Worm (Caenorhabditis elegans) whole organism, L4 larva: Measurements from ENCODE around the gene sym-3.

Source experiments
- F10B5.3 ChIP-seq: sonication (generic microtip); optimal IDR thresholded peaks from 2 replicates; lab custom pipeline; 2016; ENCODE audit warnings: mild to moderate bottlenecking, missing genetic modification characterization, missing compliant biosample characterization
- F44E2.7 ChIP-seq: fragments of 200-800 bp; sonication (Bioruptor generic); IDR thresholded peaks from 2 replicates; pipeline ENCODE4 v2.1.2; 2022; ENCODE audit warnings: missing genetic modification characterization, missing compliant biosample characterization
- aly-2 ChIP-seq: sonication (generic microtip); optimal IDR thresholded peaks from 2 replicates; lab custom pipeline; 2018; ENCODE audit warnings: missing biosample characterization, missing genetic modification characterization
- attf-4 ChIP-seq: sonication (generic microtip); optimal IDR thresholded peaks from 3 replicates; lab custom pipeline; 2017; ENCODE audit warnings: missing biosample characterization, missing genetic modification characterization
- ceh-62 ChIP-seq: sonication (generic microtip); optimal IDR thresholded peaks from 2 replicates; lab custom pipeline; 2017; ENCODE audit warnings: missing biosample characterization, missing genetic modification characterization
- daf-19 ChIP-seq: fragments of 200-800 bp; sonication (Bioruptor generic); conservative IDR thresholded peaks from 2 replicates; pipeline ENCODE4 v1.3.6; 2022; ENCODE audit warnings: missing genetic modification characterization, missing compliant biosample characterization
- dve-1 ChIP-seq: sonication (generic microtip); optimal IDR thresholded peaks from 2 replicates; lab custom pipeline; 2017; ENCODE audit warnings: antibody characterized with exemption, mild to moderate bottlenecking, missing genetic modification characterization, missing compliant biosample characterization; ENCODE audit not compliant: insufficient read depth
- hlh-11 ChIP-seq: fragments of 200-800 bp; sonication (Bioruptor generic); optimal IDR thresholded peaks from 2 replicates; lab custom pipeline; 2018; ENCODE audit warnings: mild to moderate bottlenecking, missing genetic modification characterization, missing compliant biosample characterization
- mep-1 ChIP-seq: fragments of 150-350 bp; sonication (generic microtip); optimal IDR thresholded peaks from 3 replicates; lab custom pipeline; 2014; ENCODE audit warnings: missing biosample characterization, missing genetic modification characterization
- mxl-3 ChIP-seq: fragments of 200-800 bp; sonication (Bioruptor generic); optimal IDR thresholded peaks from 2 replicates; lab custom pipeline; 2018; ENCODE audit warnings: mild to moderate bottlenecking, missing genetic modification characterization, missing compliant biosample characterization
- nhr-102 ChIP-seq: sonication (generic microtip); optimal IDR thresholded peaks from 2 replicates; lab custom pipeline; 2016; ENCODE audit warnings: mild to moderate bottlenecking, missing genetic modification characterization, moderate library complexity, missing compliant biosample characterization
- nhr-25 ChIP-seq: sonication (generic microtip); optimal IDR thresholded peaks from 2 replicates; lab custom pipeline; 2017; ENCODE audit warnings: missing genetic modification characterization, mild to moderate bottlenecking, missing compliant biosample characterization, antibody characterized with exemption, moderate library complexity, borderline replicate concordance; ENCODE audit not compliant: insufficient read depth
- nhr-41 ChIP-seq: fragments of 200-800 bp; sonication (Bioruptor generic); IDR thresholded peaks from 2 replicates; pipeline ENCODE4 v1.3.6; 2022; ENCODE audit warnings: missing genetic modification reagents, missing genetic modification characterization, missing compliant biosample characterization
- saeg-2 ChIP-seq: fragments of 200-800 bp; sonication (Bioruptor generic); IDR thresholded peaks from 2 replicates; pipeline ENCODE4 v1.3.6; 2022; ENCODE audit warnings: missing genetic modification reagents, missing genetic modification characterization, missing compliant biosample characterization
- sdz-12 ChIP-seq: fragments of 200-800 bp; sonication (Bioruptor generic); optimal IDR thresholded peaks from 2 replicates; lab custom pipeline; 2018; ENCODE audit warnings: mild to moderate bottlenecking, missing genetic modification characterization, missing compliant biosample characterization
- skn-1 ChIP-seq: fragments of 150-350 bp; optimal IDR thresholded peaks from 2 replicates; lab custom pipeline; 2014; ENCODE audit warnings: missing biosample characterization, missing genetic modification characterization
- unc-39 ChIP-seq: sonication (generic microtip); optimal IDR thresholded peaks from 2 replicates; lab custom pipeline; 2017; ENCODE audit warnings: missing biosample characterization, missing genetic modification characterization
- ztf-7 ChIP-seq: fragments of 150-350 bp; optimal IDR thresholded peaks from 2 replicates; lab custom pipeline; 2014; ENCODE audit warnings: missing biosample characterization, missing genetic modification characterization

Gene sym-3

DNA sequence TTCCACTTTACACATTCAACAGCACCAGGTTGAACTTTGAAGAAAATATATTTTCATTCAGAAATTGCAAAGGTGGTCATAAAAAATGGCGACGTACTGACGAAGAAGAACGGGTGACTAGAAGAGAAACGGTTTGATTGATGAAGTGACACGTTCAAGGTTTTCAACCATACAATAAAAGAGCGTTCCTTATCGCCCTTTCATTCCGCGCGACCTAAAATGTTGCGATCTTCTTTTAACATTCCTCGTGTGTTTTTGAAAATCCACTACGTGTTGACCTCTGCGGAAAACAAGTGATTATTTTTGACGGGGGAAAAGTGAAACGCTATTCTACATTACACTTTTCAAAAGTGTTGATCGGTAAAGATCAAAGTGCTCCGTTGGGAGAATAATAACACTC is 54.5 kb downstream of the sym-3 start (continued):
- TF ChIP-seq aly-2 (no peak), mxl-3 (GFP tag; lab: Kevin White, UChicago) (peak; percentile 54), nhr-102 (tag; lab: Kevin White, UChicago) (no peak), attf-4 (tag; lab: Kevin White, UChicago) (no peak), skn-1 (tag; lab: Kevin White, UChicago) (no peak), ceh-62 (tag; lab: Kevin White, UChicago) (no peak), saeg-2 (GFP tag; lab: Robert Waterston, UW) (no peak), daf-19 (GFP tag; lab: Robert Waterston, UW) (no peak), hlh-11 (peak; percentile 30), unc-39 (tag; lab: Kevin White, UChicago) (no peak), dve-1 (tag; lab: Kevin White, UChicago) (no peak), F44E2.7 (GFP tag; lab: Robert Waterston, UW) (no peak), sdz-12 (no peak), mep-1 (peak; percentile 28), ztf-7 (no peak), nhr-41 (GFP tag; lab: Robert Waterston, UW) (no peak), nhr-25 (tag; lab: Kevin White, UChicago) (peak; percentile 84), F10B5.3 (tag; lab: Kevin White, UChicago) (no peak)
